Fruit fly (Drosophila melanogaster): Measurements from ENCODE around the gene CG12684.

The CG12684 gene

dm6 chrX:4526754-4527153 is 45.0 kb downstream of the CG12684 start:
- TF ChIP-seq CG1529 (GFP tag; optimal IDR thresholded peaks at IDR 0.05): no peak
- peak; percentile 63 for TF ChIP-seq Nf-YB (GFP tag; optimal IDR thresholded peaks at IDR 0.05)
- peak; percentile 20 for TF ChIP-seq cg (GFP tag; optimal IDR thresholded peaks at IDR 0.05)
- TF ChIP-seq Nf-YC (tag; optimal IDR thresholded peaks at IDR 0.05): peak; percentile 78
- peak; percentile 69; the same call in 1 of the 2 replicates for TF ChIP-seq seq (GFP tag; IDR thresholded peaks at IDR 0.05)
- TF ChIP-seq CG16815 (GFP tag; optimal IDR thresholded peaks at IDR 0.05): no peak
- TF ChIP-seq ato (GFP tag; IDR thresholded peaks at IDR 0.05; ENCODE audit: partially characterized antibody): no peak
- no peak for TF ChIP-seq CG43689 (GFP tag; IDR thresholded peaks at IDR 0.05)
- peak; percentile 50; the same call in 1 of the 2 replicates for TF ChIP-seq Rfx (GFP tag; IDR thresholded peaks at IDR 0.05)

All from whole organism, embryonic.